Fruit fly (Drosophila melanogaster): ENCODE measurements around the gene Six4.

Gene Six4

dm6 chr3L:20771001-20771890 lies 21.3 kb downstream of the Six4 start, which contains the start of the genes CG4042 and Pitslre (continued):
- TF ChIP-seq D19B (GFP tag; optimal IDR thresholded peaks at IDR 0.05) (peak; percentile 25), CG16779 (GFP tag; IDR thresholded peaks at IDR 0.05) (no peak), sna (GFP tag; IDR thresholded peaks at IDR 0.05; ENCODE audit: partially characterized antibody) (peak; percentile 69; the same call in 1 of the 2 replicates), Dip3 (GFP tag; optimal IDR thresholded peaks at IDR 0.05) (no peak), CG1602 (GFP tag; optimal IDR thresholded peaks at IDR 0.05) (peak; percentile 47), CG13296 (GFP tag; optimal IDR thresholded peaks at IDR 0.05) (peak; percentile 47), CG18011 (GFP tag; optimal IDR thresholded peaks at IDR 0.05) (no peak), bigmax (GFP tag; optimal IDR thresholded peaks at IDR 0.05) (no peak), zfh1 (GFP tag; IDR thresholded peaks at IDR 0.05) (0 out of 3 replicates have a peak, but pooled peaks have one; percentile 47), Hr39 (optimal IDR thresholded peaks at IDR 0.05) (no peak), hbn (GFP tag; IDR thresholded peaks at IDR 0.05; ENCODE audit: partially characterized antibody) (peak; percentile 71), HLH54F (GFP tag; optimal IDR thresholded peaks at IDR 0.05) (no peak), Nf-YC (tag; optimal IDR thresholded peaks at IDR 0.05) (peak; percentile 62), zen2 (GFP tag; IDR thresholded peaks at IDR 0.05; ENCODE audit: partially characterized antibody) (no peak; the same call in 2 of the 3 replicates), Hmx (GFP tag; optimal IDR thresholded peaks at IDR 0.05) (no peak), Fer3 (tag; optimal IDR thresholded peaks at IDR 0.05) (no peak), CG2116 (GFP tag; optimal IDR thresholded peaks at IDR 0.05) (peak; percentile 25), Hr3 (GFP tag; optimal IDR thresholded peaks at IDR 0.05) (peak; percentile 61), slbo (GFP tag; IDR thresholded peaks at IDR 0.05) (peak; percentile 44), Six4 (GFP tag; optimal IDR thresholded peaks at IDR 0.05) (peak; percentile 18), grau (tag; optimal IDR thresholded peaks at IDR 0.05) (peak; percentile 39), CG12659 (GFP tag; optimal IDR thresholded peaks at IDR 0.05) (peak; percentile 21), pros (GFP tag; optimal IDR thresholded peaks at IDR 0.05) (no peak), CG15073 (GFP tag; optimal IDR thresholded peaks at IDR 0.05) (no peak), ind (GFP tag; optimal IDR thresholded peaks at IDR 0.05) (peak; percentile 56), CG2202 (tag; optimal IDR thresholded peaks at IDR 0.05) (no peak), ash1 (GFP tag; optimal IDR thresholded peaks at IDR 0.05) (no peak), CG15696 (tag; optimal IDR thresholded peaks at IDR 0.05) (no peak), fd64A (GFP tag; optimal IDR thresholded peaks at IDR 0.05) (no peak), unc-4 (GFP tag; IDR thresholded peaks at IDR 0.05; ENCODE audit: partially characterized antibody) (peak; percentile 73), hkb (optimal IDR thresholded peaks at IDR 0.05) (no peak), hkb (GFP tag; IDR thresholded peaks at IDR 0.05) (peak; percentile 16; the same call in 1 of the 2 replicates), Deaf1 (tag; optimal IDR thresholded peaks at IDR 0.05) (no peak), HLH4C (GFP tag; IDR thresholded peaks at IDR 0.05; ENCODE audit: partially characterized antibody) (peak; percentile 57; the same call in 2 of the 3 replicates), CG17612 (GFP tag; IDR thresholded peaks at IDR 0.05) (no peak), bcd (GFP tag; optimal IDR thresholded peaks at IDR 0.05) (peak; percentile 40), CG12155 (GFP tag; optimal IDR thresholded peaks at IDR 0.05) (peak; percentile 53), ro (GFP tag; IDR thresholded peaks at IDR 0.05) (no peak), CG10565 (GFP tag; optimal IDR thresholded peaks at IDR 0.05) (no peak), Chrac-16 (GFP tag; optimal IDR thresholded peaks at IDR 0.05) (peak; percentile 60), CG8281 (tag; optimal IDR thresholded peaks at IDR 0.05) (no peak), pho (GFP tag; optimal IDR thresholded peaks at IDR 0.05) (no peak), phol (tag; optimal IDR thresholded peaks at IDR 0.05) (peak; percentile 99), CG12104 (GFP tag; optimal IDR thresholded peaks at IDR 0.05) (peak; percentile 38), zf30C (GFP tag; optimal IDR thresholded peaks at IDR 0.05) (no peak), caup (GFP tag; optimal IDR thresholded peaks at IDR 0.05; ENCODE audit: severe bottlenecking) (no peak), CG18599 (GFP tag; optimal IDR thresholded peaks at IDR 0.05) (peak; percentile 34), CG5245 (GFP tag; optimal IDR thresholded peaks at IDR 0.05) (no peak), twi (tag; optimal IDR thresholded peaks at IDR 0.05) (no peak)

Data from whole organism, embryonic.